Fruit fly (Drosophila melanogaster): ENCODE data around the gene CG13042.

- TF ChIP-seq br (GFP tag; optimal IDR thresholded peaks at IDR 0.05): no peak
- TF ChIP-seq usp (GFP tag; optimal IDR thresholded peaks at IDR 0.05): no peak
- no peak for TF ChIP-seq ey (GFP tag; optimal IDR thresholded peaks at IDR 0.05)
- no peak for TF ChIP-seq h (GFP tag; optimal IDR thresholded peaks at IDR 0.05)
- TF ChIP-seq foxo (GFP tag; optimal IDR thresholded peaks at IDR 0.05): no peak
- no peak for TF ChIP-seq CG32264 (GFP tag; optimal IDR thresholded peaks at IDR 0.05)
- no peak for TF ChIP-seq N (GFP tag; optimal IDR thresholded peaks at IDR 0.05)
- TF ChIP-seq Rel (GFP tag; optimal IDR thresholded peaks at IDR 0.05): no peak
- TF ChIP-seq Rel (tag; optimal IDR thresholded peaks at IDR 0.05): no peak
- no peak for TF ChIP-seq Hr78 (GFP tag; optimal IDR thresholded peaks at IDR 0.05)
- no peak for TF ChIP-seq jim (GFP tag; optimal IDR thresholded peaks at IDR 0.05)
- TF ChIP-seq Abd-B (GFP tag; optimal IDR thresholded peaks at IDR 0.05): no peak
Measured at dm6 chr3L:16290850-16291249, 17.4 kb downstream of the CG13042 start, which contains the start of gene CG13045.

All from whole organism, wandering third instar larva.